Worm (Caenorhabditis elegans): ENCODE results near the gene C02B4.3.

- TF ChIP-seq C34B4.2 (tag; optimal IDR thresholded peaks at IDR 0.05) (no peak), efl-1 (optimal IDR thresholded peaks at IDR 0.05) (no peak), efl-1 (GFP tag; optimal IDR thresholded peaks at IDR 0.05 in 1 of 2) (no peak), skn-1 (tag; optimal IDR thresholded peaks at IDR 0.05) (no peak), unc-86 (tag; optimal IDR thresholded peaks at IDR 0.05) (no peak), alr-1 (tag; optimal IDR thresholded peaks at IDR 0.05; ENCODE audit: borderline replicate concordance) (no peak), mdl-1 (tag; optimal IDR thresholded peaks at IDR 0.05) (no peak), dpl-1 (GFP tag; optimal IDR thresholded peaks at IDR 0.05) (no peak), snu-23 (GFP tag; optimal IDR thresholded peaks at IDR 0.05) (no peak), pag-3 (tag; optimal IDR thresholded peaks at IDR 0.05; ENCODE audit: borderline replicate concordance, insufficient read depth) (no peak), zag-1 (tag; optimal IDR thresholded peaks at IDR 0.05) (no peak)
Measured at ce11 chrX:12656420-12657033, 3.1 kb downstream of the C02B4.3 start.
